Worm (Caenorhabditis elegans): ENCODE data around the gene haf-8.

- TF ChIP-seq lin-32 (GFP tag; optimal IDR thresholded peaks at IDR 0.05) (no peak), elt-3 (tag; optimal IDR thresholded peaks at IDR 0.05) (no peak), nhr-237 (tag; optimal IDR thresholded peaks at IDR 0.05) (no peak), ztf-11 (tag; optimal IDR thresholded peaks at IDR 0.05) (no peak), ceh-39 (tag; optimal IDR thresholded peaks at IDR 0.05) (no peak), mep-1 (tag; optimal IDR thresholded peaks at IDR 0.05) (no peak), unc-62 (GFP tag; optimal IDR thresholded peaks at IDR 0.05) (no peak), lsy-2 (tag; optimal IDR thresholded peaks at IDR 0.05) (no peak), pha-4 (tag; optimal IDR thresholded peaks at IDR 0.05) (no peak), drap-1 (GFP tag; optimal IDR thresholded peaks at IDR 0.05) (no peak), blmp-1 (tag; optimal IDR thresholded peaks at IDR 0.05) (no peak), ham-2 (GFP tag; optimal IDR thresholded peaks at IDR 0.05) (no peak), nhr-12 (tag; optimal IDR thresholded peaks at IDR 0.05) (no peak), bed-3 (GFP tag; optimal IDR thresholded peaks at IDR 0.05) (no peak)
These were observed 20.7 kb downstream of the haf-8 start for ce11 chrIV:14679060-14679459.
